Worm (Caenorhabditis elegans): ENCODE data around the gene C02F5.3.

C02F5.3 gene

ce11 chrIII:8291268-8292032 lies 45.8 kb downstream of the C02F5.3 start:
- TF ChIP-seq elt-2 (tag; optimal IDR thresholded peaks at IDR 0.05) (peak; percentile 89), tbx-7 (tag; optimal IDR thresholded peaks at IDR 0.05) (no peak)

- TF ChIP-seq ets-4 (tag; optimal IDR thresholded peaks at IDR 0.05) (no peak), nfya-1 (tag; optimal IDR thresholded peaks at IDR 0.05) (no peak), C08G9.2 (tag; optimal IDR thresholded peaks at IDR 0.05) (no peak), rnt-1 (tag; optimal IDR thresholded peaks at IDR 0.05) (no peak), tbx-7 (tag; optimal IDR thresholded peaks at IDR 0.05) (no peak), ceh-14 (tag; optimal IDR thresholded peaks at IDR 0.05) (no peak), unc-55 (GFP tag; optimal IDR thresholded peaks at IDR 0.05) (peak; percentile 56), ref-2 (tag; optimal IDR thresholded peaks at IDR 0.05) (no peak)
Observed at ce11 chrIII:8293260-8293659, 47.6 kb downstream of the C02F5.3 start.
